Worm (Caenorhabditis elegans): ENCODE measurements around the gene dnj-20.
A peak's percentile ranks its signal among the peaks of the same experiment; 100 is the strongest.

Gene dnj-20

DNA sequence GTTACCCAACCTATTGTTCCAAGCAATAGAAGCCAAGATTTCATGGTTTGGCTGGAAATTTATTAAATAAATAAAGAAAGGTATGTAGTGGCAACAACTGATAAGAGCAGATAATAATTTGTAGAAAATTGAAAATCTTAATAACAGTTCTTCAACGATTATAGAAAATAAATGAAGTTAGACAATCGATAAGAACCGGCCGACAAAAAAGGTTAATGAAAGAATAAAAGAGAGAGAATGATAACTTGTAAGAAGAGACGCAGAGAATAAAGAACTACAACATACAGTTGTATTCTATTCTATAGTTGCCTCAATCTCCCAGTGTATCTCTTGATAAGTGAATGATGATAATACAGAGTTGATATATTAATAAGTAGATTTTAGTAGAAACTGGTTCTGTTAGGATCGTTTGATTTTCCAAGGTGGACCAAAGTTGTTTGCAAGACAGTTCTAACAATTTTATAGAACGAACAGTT lies 37.2 kb downstream of the dnj-20 start, which contains the start of gene ugt-58 (continued):
- TF ChIP-seq lin-14 (GFP tag; optimal IDR thresholded peaks at IDR 0.05): peak; percentile 20
- TF ChIP-seq blmp-1 (tag; optimal IDR thresholded peaks at IDR 0.05): peak; percentile 23
- TF ChIP-seq nhr-19 (GFP tag; conservative IDR thresholded peaks at IDR 0.05): peak; percentile 22

DNA sequence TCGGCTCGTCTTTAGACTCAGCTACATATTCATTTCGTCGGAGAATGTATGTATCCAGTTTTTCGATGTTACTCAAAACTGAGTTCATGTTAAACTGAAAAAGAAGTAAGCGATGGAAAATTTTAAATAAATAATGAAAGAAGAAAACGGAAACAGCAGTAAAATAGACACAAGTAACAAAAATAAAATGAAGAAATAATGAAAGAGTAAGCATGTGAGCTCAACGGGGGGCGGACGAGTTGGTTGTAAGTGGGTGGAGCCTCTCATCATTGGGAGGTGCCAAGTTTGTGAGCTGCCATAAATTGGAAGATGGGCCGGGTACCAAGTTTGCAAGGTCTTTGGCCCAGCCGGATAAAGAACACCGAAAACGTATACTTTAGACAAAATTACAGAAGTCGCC lies 40.5 kb downstream of the dnj-20 start, which contains the start of gene wee-1.1:
TSS of gene wee-1.1 (minus strand) at position 101 of the 400 bp plus-strand sequence.
- TF ChIP-seq Y116A8C.19 (tag; optimal IDR thresholded peaks at IDR 0.05; ENCODE audit: borderline replicate concordance) (no peak), mdl-1 (tag; optimal IDR thresholded peaks at IDR 0.05) (no peak), egl-13 (tag; optimal IDR thresholded peaks at IDR 0.05) (no peak), ceh-82 (tag; optimal IDR thresholded peaks at IDR 0.05) (no peak), pag-3 (tag; optimal IDR thresholded peaks at IDR 0.05; ENCODE audit: borderline replicate concordance, insufficient read depth) (no peak), jun-1 (tag; optimal IDR thresholded peaks at IDR 0.05) (no peak), swsn-7 (tag; optimal IDR thresholded peaks at IDR 0.05) (no peak), blmp-1 (tag; optimal IDR thresholded peaks at IDR 0.05) (no peak), nhr-85 (tag) (no peak), egl-27 (tag; optimal IDR thresholded peaks at IDR 0.05) (no peak), snpc-4 (tag; optimal IDR thresholded peaks at IDR 0.05) (no peak), nhr-90 (tag; optimal IDR thresholded peaks at IDR 0.05; ENCODE audit: poor library complexity) (no peak), dsc-1 (tag; optimal IDR thresholded peaks at IDR 0.05) (no peak), mep-1 (tag; optimal IDR thresholded peaks at IDR 0.05) (no peak)

DNA sequence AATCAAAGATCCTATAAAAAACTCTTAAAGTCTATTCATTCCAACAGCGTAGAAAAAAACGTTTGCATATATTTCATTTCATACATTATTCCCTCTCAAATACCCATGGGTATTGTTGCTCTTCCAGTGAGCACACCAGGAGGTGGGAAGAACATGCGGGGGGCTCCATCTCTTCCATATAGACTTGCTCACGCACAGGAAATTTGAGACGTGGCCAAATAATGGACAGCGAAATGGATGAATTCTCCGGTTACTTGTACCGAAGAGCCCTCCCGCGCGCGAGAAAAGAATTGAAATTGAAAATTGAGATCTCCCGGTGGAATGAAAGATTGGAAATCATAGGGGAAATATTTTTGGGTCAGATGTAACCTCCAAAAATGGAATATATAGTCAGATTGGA lies 46.3 kb downstream of the dnj-20 start:
- TF ChIP-seq nhr-71 (tag; optimal IDR thresholded peaks at IDR 0.05) (no peak), nhr-20 (tag; optimal IDR thresholded peaks at IDR 0.05) (no peak), skn-1 (tag; optimal IDR thresholded peaks at IDR 0.05) (no peak), nhr-85 (tag) (no peak), fkh-10 (GFP tag; optimal IDR thresholded peaks at IDR 0.05) (no peak), zag-1 (tag; optimal IDR thresholded peaks at IDR 0.05) (no peak), hlh-17 (GFP tag; optimal IDR thresholded peaks at IDR 0.05; ENCODE audit: borderline replicate concordance) (no peak), nhr-47 (tag; optimal IDR thresholded peaks at IDR 0.05) (no peak), ceh-63 (GFP tag; optimal IDR thresholded peaks at IDR 0.05) (no peak), tbx-2 (tag; optimal IDR thresholded peaks at IDR 0.05) (no peak), lin-15B (tag; optimal IDR thresholded peaks at IDR 0.05) (no peak), mef-2 (tag; optimal IDR thresholded peaks at IDR 0.05) (no peak), fkh-8 (tag; optimal IDR thresholded peaks at IDR 0.05) (no peak), nhr-76 (tag; optimal IDR thresholded peaks at IDR 0.05) (no peak), C34B4.2 (tag; optimal IDR thresholded peaks at IDR 0.05) (no peak), snpc-4 (tag; optimal IDR thresholded peaks at IDR 0.05) (no peak), fos-1 (tag; optimal IDR thresholded peaks at IDR 0.05) (no peak), ces-1 (GFP tag; optimal IDR thresholded peaks at IDR 0.05) (no peak), nhr-28 (tag; optimal IDR thresholded peaks at IDR 0.05) (no peak), egl-13 (tag; optimal IDR thresholded peaks at IDR 0.05) (no peak)

DNA sequence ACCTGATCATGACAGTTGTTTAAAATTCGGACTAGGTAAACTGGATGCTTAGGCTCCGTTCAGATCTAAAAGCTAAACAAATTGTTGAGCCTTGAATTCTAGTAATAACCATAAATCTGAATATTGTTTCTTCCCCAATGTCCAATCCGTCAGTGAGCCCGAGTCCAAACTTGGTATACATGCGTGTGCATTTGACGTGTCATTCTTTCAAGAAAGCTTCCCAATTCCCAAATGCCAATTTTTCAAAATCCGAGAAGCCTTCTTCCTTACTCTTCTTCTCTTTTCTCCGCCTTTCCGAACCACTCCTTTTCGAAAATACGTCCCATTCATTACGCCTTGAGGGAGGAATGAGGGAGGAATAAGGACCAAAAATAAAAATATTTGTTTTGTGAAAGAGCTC lies 47.3 kb downstream of the dnj-20 start:
- TF ChIP-seq nhr-84 (tag; optimal IDR thresholded peaks at IDR 0.05) (no peak), fos-1 (tag; optimal IDR thresholded peaks at IDR 0.05) (no peak), ztf-4 (tag; optimal IDR thresholded peaks at IDR 0.05) (no peak), lin-14 (GFP tag; optimal IDR thresholded peaks at IDR 0.05) (peak; percentile 15)

DNA sequence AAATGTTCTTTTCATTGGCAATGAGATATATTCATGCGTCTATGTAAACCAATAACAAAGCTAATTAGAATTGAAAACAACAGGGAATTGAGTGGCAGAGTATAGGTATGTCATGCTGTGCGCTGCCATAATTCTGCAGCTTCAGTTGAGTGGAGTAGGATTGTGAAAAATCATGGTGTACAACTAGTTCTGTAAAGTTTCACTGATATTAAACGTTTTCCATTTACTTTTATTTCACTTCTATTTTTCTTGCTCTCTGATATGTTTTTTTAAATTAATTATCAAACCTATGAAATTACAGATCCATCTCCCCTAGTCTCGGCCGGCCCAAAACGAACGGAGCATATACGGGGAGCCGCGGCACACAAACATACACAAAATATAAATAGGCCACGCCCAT lies 48.3 kb downstream of the dnj-20 start, which contains the start of gene exc-7:
TSS of gene exc-7 (plus strand) at position 301 of the 400 bp plus-strand sequence.
- TF ChIP-seq efl-1 (optimal IDR thresholded peaks at IDR 0.05): no peak
- TF ChIP-seq efl-1 (GFP tag; optimal IDR thresholded peaks at IDR 0.05 in 1 of 2): peak in 1 of 2 experiments; percentile 61
- TF ChIP-seq xbp-1 (tag; optimal IDR thresholded peaks at IDR 0.05): no peak
- TF ChIP-seq unc-86 (tag; optimal IDR thresholded peaks at IDR 0.05): no peak
- TF ChIP-seq zip-4 (GFP tag; optimal IDR thresholded peaks at IDR 0.05): no peak
- no peak for TF ChIP-seq nhr-76 (tag; optimal IDR thresholded peaks at IDR 0.05)

Data from whole organism, L1 larva.